Fruit fly (Drosophila melanogaster) whole organism, embryonic: ENCODE measurements around the gene Polr2G.

Experiments used
- Adf1 ChIP-seq: fragments of 200-800 bp; sonication (Bioruptor generic); IDR thresholded peaks from 2 replicates; pipeline ENCODE4 v1.3.6; 2022; ENCODE audit warnings: missing biosample characterization, missing genetic modification characterization
- Aef1 ChIP-seq: fragments of 200-800 bp; sonication (Bioruptor generic); IDR thresholded peaks from 3 replicates; pipeline ENCODE4 v1.3.6; 2022; ENCODE audit warnings: missing biosample characterization, missing genetic modification characterization
- CG10209 ChIP-seq: fragments of 200-800 bp; sonication (Bioruptor generic); optimal IDR thresholded peaks from 3 replicates; lab custom pipeline; 2017; ENCODE audit warnings: missing biosample characterization, mild to moderate bottlenecking, missing genetic modification characterization, missing genetic modification reagents
- CG10959 ChIP-seq: fragments of 200-800 bp; sonication (Bioruptor generic); IDR thresholded peaks from 2 replicates; pipeline ENCODE4 v1.3.6; 2022; ENCODE audit warnings: missing biosample characterization, missing genetic modification characterization
- CG12155 ChIP-seq: fragments of 200-800 bp; sonication (Bioruptor generic); optimal IDR thresholded peaks from 3 replicates; lab custom pipeline; 2016; ENCODE audit warnings: missing biosample characterization, missing genetic modification characterization
- CG12219 ChIP-seq: fragments of 200-800 bp; sonication (Bioruptor generic); optimal IDR thresholded peaks from 3 replicates; lab custom pipeline; 2018; ENCODE audit warnings: missing biosample characterization, mild to moderate bottlenecking, missing genetic modification characterization
- CG13424 ChIP-seq: fragments of 200-800 bp; sonication (Bioruptor generic); optimal IDR thresholded peaks from 2 replicates; lab custom pipeline; 2019; ENCODE audit warnings: missing biosample characterization, mild to moderate bottlenecking, missing genetic modification characterization, moderate library complexity
- CG14667 ChIP-seq: fragments of 200-800 bp; sonication (Bioruptor generic); IDR thresholded peaks from 2 replicates; pipeline ENCODE4 v1.3.6; 2022; ENCODE audit warnings: missing biosample characterization, missing genetic modification characterization
- CG14710 ChIP-seq: fragments of 200-800 bp; sonication (Bioruptor generic); optimal IDR thresholded peaks from 3 replicates; lab custom pipeline; 2019; ENCODE audit warnings: missing biosample characterization, mild to moderate bottlenecking, missing genetic modification characterization, moderate library complexity
- CG16813 ChIP-seq: fragments of 200-800 bp; sonication (Bioruptor generic); IDR thresholded peaks from 3 replicates; pipeline ENCODE4 v1.3.6; 2022; ENCODE audit warnings: missing biosample characterization, missing genetic modification characterization; ENCODE audit not compliant: partially characterized antibody
- CG31441 ChIP-seq: fragments of 200-800 bp; sonication (Bioruptor generic); IDR thresholded peaks from 2 replicates; pipeline ENCODE4 v1.3.6; 2022; ENCODE audit warnings: missing biosample characterization, missing genetic modification characterization
- CG3163 ChIP-seq: fragments of 200-800 bp; sonication (Bioruptor generic); optimal IDR thresholded peaks from 3 replicates; lab custom pipeline; 2016; ENCODE audit warnings: missing biosample characterization, missing genetic modification characterization
- CG32767 ChIP-seq: fragments of 200-800 bp; sonication (Bioruptor generic); IDR thresholded peaks from 2 replicates; pipeline ENCODE4 v1.3.6; 2022; ENCODE audit warnings: missing biosample characterization, missing genetic modification characterization
- CG3281 ChIP-seq: fragments of 200-800 bp; sonication (Bioruptor generic); optimal IDR thresholded peaks from 3 replicates; lab custom pipeline; 2017; ENCODE audit warnings: missing biosample characterization, mild to moderate bottlenecking, missing genetic modification characterization
- CG3847 ChIP-seq: fragments of 200-800 bp; sonication (Bioruptor generic); IDR thresholded peaks from 2 replicates; pipeline ENCODE4 v1.3.6; 2022; ENCODE audit warnings: missing biosample characterization, missing genetic modification characterization
- CG4404 ChIP-seq: fragments of 200-800 bp; sonication (Bioruptor generic); IDR thresholded peaks from 2 replicates; pipeline ENCODE4 v1.3.6; 2022; ENCODE audit warnings: missing biosample characterization, missing genetic modification characterization
- CG4424 ChIP-seq: fragments of 200-800 bp; sonication (Bioruptor generic); optimal IDR thresholded peaks from 3 replicates; lab custom pipeline; 2016; ENCODE audit warnings: missing biosample characterization, missing genetic modification characterization
- CG6654 ChIP-seq: fragments of 200-800 bp; sonication (Bioruptor generic); optimal IDR thresholded peaks from 2 replicates; lab custom pipeline; 2017; ENCODE audit warnings: missing biosample characterization, mild to moderate bottlenecking, missing genetic modification characterization
- CG8944 ChIP-seq: fragments of 200-800 bp; sonication (Bioruptor generic); optimal IDR thresholded peaks from 3 replicates; lab custom pipeline; 2016; ENCODE audit warnings: missing biosample characterization, missing genetic modification characterization
- CG9609 ChIP-seq: fragments of 200-800 bp; sonication (Bioruptor generic); optimal IDR thresholded peaks from 3 replicates; lab custom pipeline; 2016; ENCODE audit warnings: missing biosample characterization, missing genetic modification characterization
- CG9797 ChIP-seq: fragments of 200-800 bp; sonication (Bioruptor generic); optimal IDR thresholded peaks from 3 replicates; lab custom pipeline; 2018; ENCODE audit warnings: missing biosample characterization, mild to moderate bottlenecking, missing genetic modification characterization
- E2f2 ChIP-seq: fragments of 200-800 bp; sonication (Bioruptor generic); IDR thresholded peaks from 2 replicates; pipeline ENCODE4 v1.3.6; 2022; ENCODE audit warnings: missing biosample characterization, missing genetic modification characterization
- Fer1 ChIP-seq: fragments of 200-800 bp; sonication (Bioruptor generic); optimal IDR thresholded peaks from 2 replicates; lab custom pipeline; 2017; ENCODE audit warnings: missing biosample characterization, mild to moderate bottlenecking, missing genetic modification characterization
- Hr78 ChIP-seq, 2 experiments: fragments of 200-800 bp in 1 of 2; fragments of >200 bp in 1 of 2; sonication (Bioruptor generic) in 1 of 2; optimal IDR thresholded peaks; 2 replicates each; lab custom pipeline; 2017 to 2019; ENCODE audit warnings: missing biosample characterization in 2 of 2, missing genetic modification characterization in 2 of 2, mild to moderate bottlenecking in 1 of 2, moderate library complexity in 1 of 2
- Meics ChIP-seq: fragments of 200-800 bp; sonication (Bioruptor generic); optimal IDR thresholded peaks from 2 replicates; lab custom pipeline; 2017; ENCODE audit warnings: missing biosample characterization, mild to moderate bottlenecking, missing genetic modification characterization
- NFAT ChIP-seq: fragments of 200-800 bp; sonication (Bioruptor generic); IDR thresholded peaks from 2 replicates; pipeline ENCODE4 v1.3.6; 2022; ENCODE audit warnings: missing biosample characterization, missing genetic modification characterization
- NfI ChIP-seq: fragments of 200-800 bp; sonication (Bioruptor generic); optimal IDR thresholded peaks from 3 replicates; lab custom pipeline; 2018; ENCODE audit warnings: missing biosample characterization, mild to moderate bottlenecking, missing genetic modification characterization, moderate library complexity
- PHDP ChIP-seq: fragments of 200-800 bp; sonication (Bioruptor generic); optimal IDR thresholded peaks from 3 replicates; lab custom pipeline; 2018; ENCODE audit warnings: missing biosample characterization, mild to moderate bottlenecking, missing genetic modification characterization, moderate library complexity
- Rfx ChIP-seq: fragments of 200-800 bp; sonication (Bioruptor generic); IDR thresholded peaks from 2 replicates; pipeline ENCODE4 v1.3.6; 2022; ENCODE audit warnings: missing biosample characterization, missing genetic modification characterization
- Rx ChIP-seq: fragments of 200-800 bp; sonication (Bioruptor generic); IDR thresholded peaks from 2 replicates; pipeline ENCODE4 v1.3.6; 2022; ENCODE audit warnings: missing biosample characterization, missing genetic modification characterization
- Scr ChIP-seq: fragments of 200-800 bp; sonication (Bioruptor generic); IDR thresholded peaks from 2 replicates; pipeline ENCODE4 v1.3.6; 2022; ENCODE audit warnings: missing biosample characterization, missing genetic modification characterization; ENCODE audit not compliant: partially characterized antibody
- Spps ChIP-seq: fragments of 200-800 bp; sonication (Bioruptor generic); optimal IDR thresholded peaks from 2 replicates; lab custom pipeline; 2018; ENCODE audit warnings: missing biosample characterization, mild to moderate bottlenecking, missing genetic modification characterization
- TFAM ChIP-seq: fragments of 200-800 bp; sonication (Bioruptor generic); optimal IDR thresholded peaks from 2 replicates; lab custom pipeline; 2017; ENCODE audit warnings: missing biosample characterization, missing genetic modification characterization, inconsistent platforms
- br ChIP-seq: fragments of >200 bp; optimal IDR thresholded peaks from 2 replicates; lab custom pipeline; 2017
- bsh ChIP-seq, 2 experiments: fragments of 200-800 bp; sonication (Bioruptor generic); optimal IDR thresholded peaks; 2 replicates each; lab custom pipeline; 2017 to 2018; ENCODE audit warnings: mild to moderate bottlenecking in 2 of 2, missing biosample characterization in 2 of 2, missing genetic modification characterization in 2 of 2, moderate library complexity in 1 of 2
- btn ChIP-seq: fragments of 200-800 bp; sonication (Bioruptor generic); optimal IDR thresholded peaks from 2 replicates; lab custom pipeline; 2016; ENCODE audit warnings: missing biosample characterization, missing genetic modification characterization
- chn ChIP-seq: fragments of 200-800 bp; sonication (Bioruptor generic); optimal IDR thresholded peaks from 2 replicates; lab custom pipeline; 2016; ENCODE audit warnings: missing biosample characterization, missing genetic modification characterization
- cwo ChIP-seq: fragments of 200-800 bp; sonication (Bioruptor generic); optimal IDR thresholded peaks from 3 replicates; lab custom pipeline; 2017; ENCODE audit warnings: missing biosample characterization, missing genetic modification characterization, mild to moderate bottlenecking, moderate library complexity, missing genetic modification reagents
- disco-r ChIP-seq: fragments of 200-800 bp; sonication (Bioruptor generic); optimal IDR thresholded peaks from 2 replicates; lab custom pipeline; 2016; ENCODE audit warnings: missing biosample characterization, missing genetic modification characterization
- gcm2 ChIP-seq: fragments of 200-800 bp; sonication (Bioruptor generic); optimal IDR thresholded peaks from 2 replicates; lab custom pipeline; 2016; ENCODE audit warnings: missing biosample characterization, missing genetic modification characterization
- grau ChIP-seq: fragments of 200-800 bp; optimal IDR thresholded peaks from 3 replicates; lab custom pipeline; 2019; ENCODE audit warnings: missing biosample characterization, mild to moderate bottlenecking, missing genetic modification characterization, moderate library complexity
- ham ChIP-seq: fragments of 200-800 bp; sonication (Bioruptor generic); IDR thresholded peaks from 2 replicates; pipeline ENCODE4 v1.3.6; 2022; ENCODE audit warnings: missing biosample characterization, missing genetic modification characterization
- ken ChIP-seq: fragments of 200-800 bp; sonication (Bioruptor generic); IDR thresholded peaks from 3 replicates; pipeline ENCODE4 v1.3.6; 2022; ENCODE audit warnings: missing biosample characterization, missing genetic modification characterization
- lmd ChIP-seq: fragments of 200-800 bp; sonication (Bioruptor generic); IDR thresholded peaks from 2 replicates; pipeline ENCODE4 v1.3.6; 2022; ENCODE audit warnings: missing biosample characterization, missing genetic modification characterization
- nau ChIP-seq: fragments of 200-800 bp; sonication (Bioruptor generic); optimal IDR thresholded peaks from 3 replicates; lab custom pipeline; 2017; ENCODE audit warnings: missing biosample characterization, mild to moderate bottlenecking, missing genetic modification characterization, missing genetic modification reagents
- ro ChIP-seq: fragments of 200-800 bp; sonication (Bioruptor generic); IDR thresholded peaks from 2 replicates; pipeline ENCODE4 v1.3.6; 2022; ENCODE audit warnings: missing biosample characterization, missing genetic modification characterization
- sd ChIP-seq: fragments of 200-800 bp; sonication (Bioruptor generic); optimal IDR thresholded peaks from 3 replicates; lab custom pipeline; 2018; ENCODE audit warnings: missing biosample characterization, mild to moderate bottlenecking, missing genetic modification characterization, moderate library complexity
- tll ChIP-seq, 2 experiments: fragments of 200-800 bp in 1 of 2; fragments of >200 bp in 1 of 2; sonication (Bioruptor generic) in 1 of 2; optimal IDR thresholded peaks; 2 replicates each; lab custom pipeline; 2017 to 2019; ENCODE audit warnings: missing biosample characterization in 2 of 2, missing genetic modification characterization in 2 of 2, mild to moderate bottlenecking in 1 of 2, moderate library complexity in 1 of 2
- twi ChIP-seq: fragments of 200-800 bp; optimal IDR thresholded peaks from 2 replicates; lab custom pipeline; 2019; ENCODE audit warnings: missing biosample characterization, mild to moderate bottlenecking, missing genetic modification characterization, moderate library complexity

Polr2G gene

dm6 chr3R:15208712-15209499, 14.1 kb downstream of the Polr2G start, which contains the start of the genes Spn88Eb and Mau2 (continued):
- peak; percentile 92 for TF ChIP-seq Rfx (GFP tag; lab: Robert Waterston, UW)
- TF ChIP-seq btn (GFP tag; lab: Kevin White, UChicago) = no peak
- peak; percentile 75 for TF ChIP-seq chn (GFP tag; lab: Kevin White, UChicago)
- peak; percentile 82 for TF ChIP-seq ken (GFP tag; lab: Robert Waterston, UW)
- TF ChIP-seq CG3163 (GFP tag; lab: Kevin White, UChicago) = peak; percentile 43
- peak; percentile 64 for TF ChIP-seq Meics (GFP tag; lab: Kevin White, UChicago)
- peak in 1 of 2 experiments; percentile 46 for TF ChIP-seq bsh (GFP tag; optimal IDR thresholded peaks at IDR 0.05; lab: Kevin White, UChicago)
- peak; percentile 73 for TF ChIP-seq NfI (GFP tag; lab: Kevin White, UChicago)
- TF ChIP-seq CG12219 (GFP tag; lab: Kevin White, UChicago) = no peak
- peak; percentile 82 for TF ChIP-seq CG14667 (GFP tag; lab: Robert Waterston, UW)
- 0 out of 2 replicates have a peak, but pooled peaks have one; percentile 52 for TF ChIP-seq CG32767 (GFP tag; lab: Robert Waterston, UW)
- TF ChIP-seq NFAT (GFP tag; lab: Robert Waterston, UW) = peak; percentile 90
- peak; percentile 64 for TF ChIP-seq CG12155 (GFP tag; lab: Kevin White, UChicago)
- TF ChIP-seq br (lab: Kevin White, UChicago) = no peak
- no peak for TF ChIP-seq CG9797
- TF ChIP-seq CG8944 (GFP tag; lab: Kevin White, UChicago) = peak; percentile 60
- TF ChIP-seq sd = no peak
- peak; percentile 91 for TF ChIP-seq CG3847 (GFP tag; lab: Robert Waterston, UW)
- no peak for TF ChIP-seq Hr78 (GFP tag; optimal IDR thresholded peaks at IDR 0.05; lab: Kevin White, UChicago)
- peak; percentile 67 for TF ChIP-seq Rx (GFP tag; lab: Robert Waterston, UW)
- TF ChIP-seq nau (GFP tag; lab: Kevin White, UChicago) = no peak
- peak; percentile 70 for TF ChIP-seq CG4424
- no peak for TF ChIP-seq ham (GFP tag; lab: Robert Waterston, UW)
- TF ChIP-seq CG4404 (GFP tag; lab: Robert Waterston, UW) = peak; percentile 59
- TF ChIP-seq ro = no peak; the same call in 1 of the 2 replicates
- TF ChIP-seq lmd = peak; percentile 83
- TF ChIP-seq disco-r = peak; percentile 1
- no peak for TF ChIP-seq Spps (tag; lab: Kevin White, UChicago)
- TF ChIP-seq CG13424 (tag; lab: Kevin White, UChicago) = peak; percentile 60
- TF ChIP-seq gcm2 = no peak
- peak; percentile 77 for TF ChIP-seq Scr (GFP tag; lab: Robert Waterston, UW)
- peak; percentile 47; the same call in 1 of the 2 replicates for TF ChIP-seq E2f2
- no peak for TF ChIP-seq cwo (GFP tag; lab: Kevin White, UChicago)
- TF ChIP-seq CG9609 (GFP tag; lab: Kevin White, UChicago) = peak; percentile 62
- TF ChIP-seq CG10959 (GFP tag; lab: Robert Waterston, UW) = no peak
- TF ChIP-seq TFAM = no peak
- peak; percentile 40 for TF ChIP-seq CG10209 (GFP tag; lab: Kevin White, UChicago)
- peak; percentile 100 for TF ChIP-seq CG31441 (GFP tag; lab: Robert Waterston, UW)
- peak; percentile 63 for TF ChIP-seq Fer1
- no peak for TF ChIP-seq CG6654 (GFP tag; lab: Kevin White, UChicago)
- TF ChIP-seq twi (tag; lab: Kevin White, UChicago) = no peak
- no peak for TF ChIP-seq tll (GFP tag; optimal IDR thresholded peaks at IDR 0.05; lab: Kevin White, UChicago)
- TF ChIP-seq Adf1 (GFP tag; lab: Robert Waterston, UW) = peak; percentile 49; the same call in 1 of the 2 replicates
- TF ChIP-seq CG14710 (tag; lab: Kevin White, UChicago) = peak; percentile 66
- peak; percentile 69 for TF ChIP-seq Aef1 (GFP tag; lab: Robert Waterston, UW)
- peak; percentile 66 for TF ChIP-seq grau (tag; lab: Kevin White, UChicago)
- peak; percentile 56 for TF ChIP-seq CG3281 (GFP tag; lab: Kevin White, UChicago)
- peak; percentile 69 for TF ChIP-seq CG16813 (GFP tag; lab: Robert Waterston, UW)
- TF ChIP-seq PHDP (tag; lab: Kevin White, UChicago) = peak; percentile 33
